Fruit fly (Drosophila melanogaster): ENCODE data around the gene Ccm3.

Gene Ccm3

dm6 chr3R:15361490-15361889, 10.3 kb upstream of the Ccm3 start, which contains the start of the genes Cog2 and Trax (continued):
- TF ChIP-seq sna (GFP tag; IDR thresholded peaks at IDR 0.05; ENCODE audit: partially characterized antibody) (peak; percentile 92), fd64A (GFP tag; optimal IDR thresholded peaks at IDR 0.05) (no peak), CG16813 (GFP tag; IDR thresholded peaks at IDR 0.05; ENCODE audit: partially characterized antibody) (peak; percentile 77), Med (GFP tag) (peak; percentile 73), Sin3A (optimal IDR thresholded peaks at IDR 0.05) (peak; percentile 41), Sry-δ (GFP tag; optimal IDR thresholded peaks at IDR 0.05) (peak; percentile 75), CG7963 (GFP tag; IDR thresholded peaks at IDR 0.05; ENCODE audit: partially characterized antibody) (peak; percentile 75), kah (GFP tag; optimal IDR thresholded peaks at IDR 0.05) (no peak), YL-1 (GFP tag; optimal IDR thresholded peaks at IDR 0.05) (peak; percentile 41), stwl (tag; optimal IDR thresholded peaks at IDR 0.05) (peak; percentile 39), CG15696 (tag; optimal IDR thresholded peaks at IDR 0.05) (no peak), CG2116 (GFP tag; optimal IDR thresholded peaks at IDR 0.05) (peak; percentile 46), Ravus (GFP tag; IDR thresholded peaks at IDR 0.05) (no peak), CG10267 (tag; optimal IDR thresholded peaks at IDR 0.05) (peak; percentile 60), zen2 (GFP tag; IDR thresholded peaks at IDR 0.05; ENCODE audit: partially characterized antibody) (peak; percentile 92), trh (GFP tag; optimal IDR thresholded peaks at IDR 0.05) (no peak), inv (GFP tag; IDR thresholded peaks at IDR 0.05; ENCODE audit: partially characterized antibody) (peak; percentile 69), Bgb (GFP tag; IDR thresholded peaks at IDR 0.05; ENCODE audit: partially characterized antibody) (peak; percentile 87), MBD-R2 (GFP tag; IDR thresholded peaks at IDR 0.05) (peak; percentile 82), CG34422 (GFP tag; IDR thresholded peaks at IDR 0.05) (0 out of 3 replicates have a peak, but pooled peaks have one; percentile 9), CG2202 (tag; optimal IDR thresholded peaks at IDR 0.05) (no peak), BEAF-32 (GFP tag; optimal IDR thresholded peaks at IDR 0.05) (peak; percentile 73), CG42726 (GFP tag; IDR thresholded peaks at IDR 0.05; ENCODE audit: partially characterized antibody) (peak; percentile 91), tna (GFP tag; IDR thresholded peaks at IDR 0.05; ENCODE audit: partially characterized antibody) (peak; percentile 78), CG14860 (GFP tag; IDR thresholded peaks at IDR 0.05; ENCODE audit: partially characterized antibody) (peak; percentile 72), bbx (GFP tag; IDR thresholded peaks at IDR 0.05; ENCODE audit: partially characterized antibody) (peak; percentile 93), unc-4 (GFP tag; IDR thresholded peaks at IDR 0.05; ENCODE audit: partially characterized antibody) (peak; percentile 95), vvl (GFP tag; IDR thresholded peaks at IDR 0.05) (no peak), NC2α (GFP tag; optimal IDR thresholded peaks at IDR 0.05) (no peak), chinmo (GFP tag; IDR thresholded peaks at IDR 0.05; ENCODE audit: partially characterized antibody) (peak; percentile 81; the same call in 3 of the 4 replicates), phol (tag; optimal IDR thresholded peaks at IDR 0.05) (peak; percentile 6), cg (GFP tag; optimal IDR thresholded peaks at IDR 0.05) (no peak), CG2129 (GFP tag; IDR thresholded peaks at IDR 0.05; ENCODE audit: partially characterized antibody) (peak; percentile 83), pzg (GFP tag; optimal IDR thresholded peaks at IDR 0.05) (peak; percentile 36), amos (GFP tag; IDR thresholded peaks at IDR 0.05; ENCODE audit: partially characterized antibody) (peak; percentile 82), CG1603 (tag; optimal IDR thresholded peaks at IDR 0.05) (peak; percentile 7), E2f2 (GFP tag; IDR thresholded peaks at IDR 0.05) (peak; percentile 33; the same call in 1 of the 2 replicates), CG17328 (GFP tag; IDR thresholded peaks at IDR 0.05) (no peak), Dref (GFP tag; IDR thresholded peaks at IDR 0.05) (peak; percentile 76), vnd (GFP tag; IDR thresholded peaks at IDR 0.05; ENCODE audit: partially characterized antibody) (peak; percentile 82)
